Fruit fly (Drosophila melanogaster) whole organism, prepupa: ENCODE data around the gene CG32107.

ENCODE experiments used
- CG10669 ChIP-seq: fragments of 200-800 bp; sonication (Bioruptor generic); optimal IDR thresholded peaks from 3 replicates; lab custom pipeline; 2018; ENCODE audit warnings: missing biosample characterization, mild to moderate bottlenecking, missing genetic modification characterization, moderate library complexity
- CG11294 ChIP-seq: fragments of 200-800 bp; sonication (Bioruptor generic); IDR thresholded peaks from 2 replicates; pipeline ENCODE4 v1.3.6; 2022; ENCODE audit warnings: missing biosample characterization, missing genetic modification characterization
- CG11902 ChIP-seq: fragments of 200-800 bp; sonication (Bioruptor generic); optimal IDR thresholded peaks from 3 replicates; lab custom pipeline; 2016; ENCODE audit warnings: missing biosample characterization, missing genetic modification characterization
- CG15336 ChIP-seq: fragments of 200-800 bp; sonication (Bioruptor generic); IDR thresholded peaks from 2 replicates; pipeline ENCODE4 v1.3.6; 2022; ENCODE audit warnings: missing biosample characterization, missing genetic modification characterization
- CG1621 ChIP-seq: fragments of 200-800 bp; sonication (Bioruptor generic); optimal IDR thresholded peaks from 3 replicates; lab custom pipeline; 2018; ENCODE audit warnings: missing biosample characterization, mild to moderate bottlenecking, missing genetic modification characterization
- CG16779 ChIP-seq: fragments of 200-800 bp; sonication (Bioruptor generic); optimal IDR thresholded peaks from 3 replicates; lab custom pipeline; 2017; ENCODE audit warnings: missing biosample characterization, mild to moderate bottlenecking, missing genetic modification characterization
- CG3032 ChIP-seq: fragments of 200-800 bp; optimal IDR thresholded peaks from 2 replicates; lab custom pipeline; 2019; ENCODE audit warnings: missing biosample characterization, mild to moderate bottlenecking, missing genetic modification characterization, moderate library complexity
- CG32006 ChIP-seq: fragments of 200-800 bp; sonication (Bioruptor generic); optimal IDR thresholded peaks from 3 replicates; lab custom pipeline; 2017; ENCODE audit warnings: missing biosample characterization, mild to moderate bottlenecking, missing genetic modification characterization
- CG34406 ChIP-seq: fragments of 200-800 bp; sonication (Bioruptor generic); optimal IDR thresholded peaks from 3 replicates; lab custom pipeline; 2016; ENCODE audit warnings: missing biosample characterization, missing genetic modification characterization
- CG3919 ChIP-seq: fragments of 200-800 bp; sonication (Bioruptor generic); optimal IDR thresholded peaks from 3 replicates; lab custom pipeline; 2016; ENCODE audit warnings: missing biosample characterization, missing genetic modification characterization
- CG6163 ChIP-seq: fragments of 200-800 bp; sonication (Bioruptor generic); IDR thresholded peaks from 3 replicates; pipeline ENCODE4 v1.3.6; 2022; ENCODE audit warnings: missing biosample characterization, missing genetic modification characterization
- CG6792 ChIP-seq: fragments of 200-800 bp; sonication (Bioruptor generic); optimal IDR thresholded peaks from 3 replicates; lab custom pipeline; 2016; ENCODE audit warnings: missing biosample characterization, missing genetic modification characterization
- CG6808 ChIP-seq: fragments of 200-800 bp; sonication (Bioruptor generic); optimal IDR thresholded peaks from 3 replicates; lab custom pipeline; 2017; ENCODE audit warnings: missing biosample characterization, missing genetic modification characterization, mild to moderate bottlenecking, moderate library complexity, missing genetic modification reagents
- CG6854 ChIP-seq: fragments of 200-800 bp; sonication (Bioruptor generic); optimal IDR thresholded peaks from 2 replicates; lab custom pipeline; 2017; ENCODE audit warnings: missing biosample characterization, mild to moderate bottlenecking, missing genetic modification characterization
- CG7368 ChIP-seq: fragments of 200-800 bp; sonication (Bioruptor generic); optimal IDR thresholded peaks from 3 replicates; lab custom pipeline; 2016; ENCODE audit warnings: missing biosample characterization, missing genetic modification characterization
- CG8632 ChIP-seq: fragments of 200-800 bp; sonication (Bioruptor generic); optimal IDR thresholded peaks from 3 replicates; lab custom pipeline; 2016; ENCODE audit warnings: missing biosample characterization, missing genetic modification characterization
- CG9139 ChIP-seq: fragments of 200-800 bp; sonication (Bioruptor generic); optimal IDR thresholded peaks from 3 replicates; lab custom pipeline; 2017; ENCODE audit warnings: missing biosample characterization, mild to moderate bottlenecking, missing genetic modification characterization
- Eip75B ChIP-seq: fragments of 200-800 bp; sonication (Bioruptor generic); optimal IDR thresholded peaks from 3 replicates; lab custom pipeline; 2016; ENCODE audit warnings: missing biosample characterization, missing genetic modification characterization
- Eip78C ChIP-seq: fragments of 200-800 bp; sonication (Bioruptor generic); peaks from one replicate; lab custom pipeline; 2016; ENCODE audit warnings: missing biosample characterization, missing genetic modification characterization
- Eip93F ChIP-seq: fragments of 200-800 bp; sonication (Bioruptor generic); optimal IDR thresholded peaks from 2 replicates; lab custom pipeline; 2016; ENCODE audit warnings: missing biosample characterization, mild to moderate bottlenecking, missing genetic modification characterization
- Ets21C ChIP-seq: fragments of 200-800 bp; sonication (Bioruptor generic); optimal IDR thresholded peaks from 3 replicates; lab custom pipeline; 2016; ENCODE audit warnings: missing biosample characterization, missing genetic modification characterization
- Ets96B ChIP-seq: fragments of 200-800 bp; optimal IDR thresholded peaks from 2 replicates; lab custom pipeline; 2019; ENCODE audit warnings: missing biosample characterization, mild to moderate bottlenecking, missing genetic modification characterization, moderate library complexity
- Hr39 ChIP-seq: fragments of 200-800 bp; sonication (Bioruptor generic); optimal IDR thresholded peaks from 2 replicates; lab custom pipeline; 2016; ENCODE audit warnings: missing biosample characterization, missing genetic modification characterization
- Hr4 ChIP-seq: fragments of 200-800 bp; sonication (Bioruptor generic); optimal IDR thresholded peaks from 3 replicates; lab custom pipeline; 2016; ENCODE audit warnings: missing biosample characterization, missing genetic modification characterization
- Lpt ChIP-seq: fragments of 200-800 bp; sonication (Bioruptor generic); optimal IDR thresholded peaks from 3 replicates; lab custom pipeline; 2016; ENCODE audit warnings: missing biosample characterization, missing genetic modification characterization
- Sox102F ChIP-seq: fragments of 200-800 bp; sonication (Bioruptor generic); optimal IDR thresholded peaks from 2 replicates; lab custom pipeline; 2016; ENCODE audit warnings: missing biosample characterization, mild to moderate bottlenecking, missing genetic modification characterization
- Sox14 ChIP-seq: fragments of 200-800 bp; sonication (Bioruptor generic); optimal IDR thresholded peaks from 3 replicates; lab custom pipeline; 2016; ENCODE audit warnings: missing biosample characterization, missing genetic modification characterization
- Sox15 ChIP-seq: fragments of 200-800 bp; sonication (Bioruptor generic); optimal IDR thresholded peaks from 3 replicates; lab custom pipeline; 2016; ENCODE audit warnings: missing biosample characterization, missing genetic modification characterization
- cyc ChIP-seq: fragments of 200-800 bp; sonication (Bioruptor generic); optimal IDR thresholded peaks from 3 replicates; lab custom pipeline; 2016; ENCODE audit warnings: missing biosample characterization, missing genetic modification characterization
- dsx ChIP-seq: fragments of 200-800 bp; optimal IDR thresholded peaks from 3 replicates; lab custom pipeline; 2019; ENCODE audit warnings: missing biosample characterization, mild to moderate bottlenecking, missing genetic modification characterization, moderate library complexity; ENCODE audit not compliant: poor library complexity, severe bottlenecking
- esn ChIP-seq: fragments of 200-800 bp; sonication (Bioruptor generic); optimal IDR thresholded peaks from 2 replicates; lab custom pipeline; 2016; ENCODE audit warnings: missing biosample characterization, mild to moderate bottlenecking, missing genetic modification characterization, moderate library complexity
- fkh ChIP-seq: fragments of 200-800 bp; sonication (Bioruptor generic); optimal IDR thresholded peaks from 3 replicates; lab custom pipeline; 2017; ENCODE audit warnings: missing biosample characterization, mild to moderate bottlenecking, missing genetic modification characterization, moderate library complexity
- net ChIP-seq: fragments of 200-800 bp; sonication (Bioruptor generic); optimal IDR thresholded peaks from 3 replicates; lab custom pipeline; 2016; ENCODE audit warnings: missing biosample characterization, missing genetic modification characterization
- pdm3 ChIP-seq: fragments of 200-800 bp; sonication (Bioruptor generic); optimal IDR thresholded peaks from 3 replicates; lab custom pipeline; 2016; ENCODE audit warnings: missing biosample characterization, missing genetic modification characterization
- ss ChIP-seq, 2 experiments: fragments of 200-800 bp; sonication (Bioruptor generic); optimal IDR thresholded peaks; 2 replicates in 1 of 2; 3 replicates in 1 of 2; lab custom pipeline; 2017 to 2018; ENCODE audit warnings: mild to moderate bottlenecking in 2 of 2, missing biosample characterization in 2 of 2, missing genetic modification characterization in 2 of 2, moderate library complexity in 1 of 2
- svp ChIP-seq: fragments of 200-800 bp; sonication (Bioruptor generic); peaks from one replicate; lab custom pipeline; 2016; ENCODE audit warnings: missing biosample characterization, missing genetic modification characterization
- vri ChIP-seq: fragments of 200-800 bp; sonication (Bioruptor generic); optimal IDR thresholded peaks from 3 replicates; lab custom pipeline; 2016; ENCODE audit warnings: missing biosample characterization, mild to moderate bottlenecking, missing genetic modification characterization

The CG32107 gene

dm6 chr3L:12861255-12861899 lies at the start of gene CG32107:
Gene CG32107 (minus strand): TSS chr3L:12861305.
- no peak for TF ChIP-seq CG10669
- peak; percentile 57 for TF ChIP-seq Eip78C (GFP tag; lab: Kevin White, UChicago)
- no peak for TF ChIP-seq CG3032 (tag; lab: Kevin White, UChicago)
- no peak for TF ChIP-seq esn
- peak; percentile 52 for TF ChIP-seq vri (GFP tag; lab: Kevin White, UChicago)
- TF ChIP-seq ss (GFP tag; optimal IDR thresholded peaks at IDR 0.05; lab: Kevin White, UChicago) = no peak
- TF ChIP-seq Ets96B (tag; lab: Kevin White, UChicago) = no peak
- no peak for TF ChIP-seq Ets21C (GFP tag; lab: Kevin White, UChicago)
- no peak for TF ChIP-seq CG16779 (tag; lab: Kevin White, UChicago)
- TF ChIP-seq CG7368 = no peak

dm6 chr3L:12903611-12904010 lies 42.5 kb upstream of the CG32107 start, which contains the start of gene CG32117:
Gene CG32117 (minus strand): TSS chr3L:12903711.
- TF ChIP-seq CG3919 (GFP tag; lab: Kevin White, UChicago) (no peak), CG6792 (GFP tag; lab: Kevin White, UChicago) (no peak), Eip78C (GFP tag; lab: Kevin White, UChicago) (no peak), pdm3 (no peak), Sox102F (GFP tag; lab: Kevin White, UChicago) (no peak), CG1621 (tag; lab: Kevin White, UChicago) (no peak), CG6163 (GFP tag; lab: Robert Waterston, UW) (no peak), Lpt (GFP tag; lab: Kevin White, UChicago) (no peak), CG34406 (GFP tag; lab: Kevin White, UChicago) (no peak), CG7368 (no peak), CG32006 (GFP tag; lab: Kevin White, UChicago) (no peak), esn (no peak), CG11294 (GFP tag; lab: Robert Waterston, UW) (no peak), Hr39 (GFP tag; lab: Kevin White, UChicago) (no peak), Sox15 (GFP tag; lab: Kevin White, UChicago) (no peak), Eip75B (GFP tag; lab: Kevin White, UChicago) (no peak)
- TF ChIP-seq, all 60 proteins: peak for 0

- TF ChIP-seq dsx (GFP tag; lab: Kevin White, UChicago) (no peak), cyc (no peak), vri (GFP tag; lab: Kevin White, UChicago) (peak; percentile 47), svp (GFP tag; lab: Kevin White, UChicago) (peak; percentile 91)
Measured at dm6 chr3L:12902579-12903228, 41.6 kb upstream of the CG32107 start, which contains the start of gene CG12520. Gene CG12520 (minus strand): TSS chr3L:12902737.

- no peak for TF ChIP-seq Hr39 (GFP tag; lab: Kevin White, UChicago)
- peak; percentile 47 for TF ChIP-seq fkh (GFP tag; lab: Kevin White, UChicago)
- peak; percentile 32 for TF ChIP-seq Sox14
- TF ChIP-seq, all 60 proteins: peak for 2
Measured at dm6 chr3L:12892485-12893173, 31.5 kb upstream of the CG32107 start, which contains the start of gene CG14118. Gene CG14118 (plus strand): TSS chr3L:12892658.

- TF ChIP-seq Sox102F (GFP tag; lab: Kevin White, UChicago) (no peak), dsx (GFP tag; lab: Kevin White, UChicago) (no peak), Sox15 (GFP tag; lab: Kevin White, UChicago) (no peak), CG7368 (no peak), pdm3 (no peak), fkh (GFP tag; lab: Kevin White, UChicago) (peak; percentile 75), CG9139 (GFP tag; lab: Kevin White, UChicago) (no peak), vri (GFP tag; lab: Kevin White, UChicago) (peak; percentile 89), ss (GFP tag; optimal IDR thresholded peaks at IDR 0.05; lab: Kevin White, UChicago) (no peak), CG3919 (GFP tag; lab: Kevin White, UChicago) (no peak), CG15336 (GFP tag; lab: Robert Waterston, UW) (no peak), svp (GFP tag; lab: Kevin White, UChicago) (peak; percentile 33), Eip93F (peak; percentile 91), net (no peak), CG11294 (GFP tag; lab: Robert Waterston, UW) (no peak), CG11902 (GFP tag; lab: Kevin White, UChicago) (no peak), CG6808 (GFP tag; lab: Kevin White, UChicago) (no peak), CG8632 (GFP tag; lab: Kevin White, UChicago) (no peak), CG1621 (tag; lab: Kevin White, UChicago) (no peak), CG6854 (no peak), Hr4 (GFP tag; lab: Kevin White, UChicago) (no peak), Lpt (GFP tag; lab: Kevin White, UChicago) (no peak), Ets96B (tag; lab: Kevin White, UChicago) (no peak), CG34406 (GFP tag; lab: Kevin White, UChicago) (no peak)
Measured at dm6 chr3L:12889353-12889820, 28.3 kb upstream of the CG32107 start, which contains the start of gene CG43894. Gene CG43894 (plus strand): TSS chr3L:12889770.
